Worm (Caenorhabditis elegans) whole organism, L4/young adult: Measurements from ENCODE around the gene F38B6.3.

Source experiments
- W03F9.2 ChIP-seq: fragments of 150-350 bp; optimal IDR thresholded peaks from 2 replicates; lab custom pipeline; 2014; ENCODE audit warnings: missing biosample characterization, missing genetic modification characterization
- dao-5 ChIP-seq: sonication (generic microtip); optimal IDR thresholded peaks from 2 replicates; lab custom pipeline; 2016; ENCODE audit warnings: missing genotype, missing genetic modification characterization, moderate library complexity, missing compliant biosample characterization
- him-1 ChIP-seq: sonication (generic microtip); optimal IDR thresholded peaks from 2 replicates; lab custom pipeline; 2016; ENCODE audit warnings: missing genotype, missing genetic modification reagents, missing genetic modification characterization, missing compliant biosample characterization

F38B6.3 gene

DNA sequence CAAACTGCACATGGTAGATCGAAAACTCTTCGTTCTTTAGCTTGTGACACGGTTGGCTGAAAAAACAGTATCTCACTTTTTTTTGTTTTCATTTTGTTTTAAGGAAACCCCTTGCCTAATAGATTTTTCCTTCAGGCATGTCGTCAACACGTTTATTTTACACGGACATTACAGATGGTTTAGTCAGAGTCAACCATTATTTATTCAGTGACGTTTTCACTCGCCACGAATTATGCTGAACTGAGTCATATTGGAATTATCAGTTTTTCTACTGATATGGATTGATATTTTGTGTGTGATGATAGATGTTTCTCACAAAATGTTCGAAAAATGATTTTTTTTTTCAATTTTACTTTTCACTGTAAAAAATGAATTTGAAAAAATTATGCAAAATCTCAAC is 26.0 kb upstream of the F38B6.3 start:
- no peak for TF ChIP-seq dao-5 (tag; lab: Kevin White, UChicago)
- TF ChIP-seq W03F9.2 (tag; lab: Kevin White, UChicago): no peak
- no peak for TF ChIP-seq him-1

- TF ChIP-seq dao-5 (tag; lab: Kevin White, UChicago): no peak
- TF ChIP-seq him-1: no peak
- no peak for TF ChIP-seq W03F9.2 (tag; lab: Kevin White, UChicago)
Measured at ce11 chrX:6668911-6669310, 24.5 kb upstream of the F38B6.3 start, which contains the start of gene nhr-137. Gene nhr-137, minus strand, starts transcription at chrX:6669011.

DNA sequence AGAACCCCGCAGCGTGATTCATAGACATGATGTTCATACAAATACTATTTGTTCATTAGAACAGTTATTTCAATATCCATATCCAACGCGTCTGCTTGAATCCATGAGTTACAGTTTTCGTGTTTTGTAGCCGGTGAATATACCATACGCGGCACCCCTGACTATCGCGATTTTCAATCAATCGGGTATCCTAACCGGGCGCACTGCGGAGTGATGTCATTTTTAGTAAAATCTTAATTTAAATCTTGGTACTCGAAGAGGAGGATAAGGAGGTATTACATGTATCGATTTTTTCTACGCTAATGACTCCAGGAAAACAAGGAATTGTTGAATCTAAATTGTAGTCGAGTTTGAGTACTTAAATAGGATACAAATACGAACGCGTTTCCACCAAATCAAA is 24.1 kb upstream of the F38B6.3 start:
- no peak for TF ChIP-seq dao-5 (tag; lab: Kevin White, UChicago)
- TF ChIP-seq him-1: no peak
- no peak for TF ChIP-seq W03F9.2 (tag; lab: Kevin White, UChicago)

- no peak for TF ChIP-seq him-1
- no peak for TF ChIP-seq dao-5 (tag; lab: Kevin White, UChicago)
- no peak for TF ChIP-seq W03F9.2 (tag; lab: Kevin White, UChicago)
Measured at ce11 chrX:6671717-6672116, 21.7 kb upstream of the F38B6.3 start.

- TF ChIP-seq him-1 (no peak), W03F9.2 (tag; lab: Kevin White, UChicago) (no peak), dao-5 (tag; lab: Kevin White, UChicago) (no peak)
Measured at ce11 chrX:6672519-6672918, 20.9 kb upstream of the F38B6.3 start, which contains the start of gene col-172. Gene col-172, plus strand, starts transcription at chrX:6672819.

DNA sequence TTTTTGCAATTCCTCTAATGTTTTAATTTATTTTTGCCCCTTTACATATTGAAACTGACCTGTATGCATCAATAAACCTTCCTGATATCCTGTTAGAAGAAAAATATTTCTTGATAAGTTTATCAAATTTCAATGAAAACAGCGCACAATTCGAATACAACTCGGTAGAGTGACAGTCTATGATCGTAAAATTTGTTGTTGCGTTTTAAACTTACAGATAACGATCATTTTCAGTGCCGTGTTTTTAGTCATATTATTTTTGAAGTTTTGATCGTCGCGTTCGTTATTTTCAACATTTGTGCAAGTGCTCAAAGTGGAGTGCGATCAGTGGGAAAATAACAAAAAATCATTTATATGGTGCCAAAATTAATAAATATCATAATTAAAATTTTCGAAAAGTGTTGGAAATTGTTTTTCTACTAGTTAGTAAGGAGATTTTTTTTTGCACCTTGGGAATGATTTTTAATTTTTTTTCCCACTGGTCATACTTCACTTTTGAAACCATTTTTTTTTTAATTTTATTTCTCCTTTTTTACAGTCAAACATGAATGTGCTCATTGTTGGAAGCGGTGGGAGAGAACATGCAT is 19.0 kb upstream of the F38B6.3 start, which contains the start of gene F38B6.4:
F38B6.4 (plus strand) TSS at position 537 of the 587 bp plus-strand sequence.
- no peak for TF ChIP-seq him-1
- no peak for TF ChIP-seq W03F9.2 (tag; lab: Kevin White, UChicago)
- TF ChIP-seq dao-5 (tag; lab: Kevin White, UChicago): no peak

ce11 chrX:6682683-6683082 is 10.7 kb upstream of the F38B6.3 start, which contains the start of gene F38B6.8:
Gene F38B6.8, minus strand, starts transcription at chrX:6682783.
- no peak for TF ChIP-seq W03F9.2 (tag; lab: Kevin White, UChicago)
- TF ChIP-seq him-1: no peak
- no peak for TF ChIP-seq dao-5 (tag; lab: Kevin White, UChicago)

DNA sequence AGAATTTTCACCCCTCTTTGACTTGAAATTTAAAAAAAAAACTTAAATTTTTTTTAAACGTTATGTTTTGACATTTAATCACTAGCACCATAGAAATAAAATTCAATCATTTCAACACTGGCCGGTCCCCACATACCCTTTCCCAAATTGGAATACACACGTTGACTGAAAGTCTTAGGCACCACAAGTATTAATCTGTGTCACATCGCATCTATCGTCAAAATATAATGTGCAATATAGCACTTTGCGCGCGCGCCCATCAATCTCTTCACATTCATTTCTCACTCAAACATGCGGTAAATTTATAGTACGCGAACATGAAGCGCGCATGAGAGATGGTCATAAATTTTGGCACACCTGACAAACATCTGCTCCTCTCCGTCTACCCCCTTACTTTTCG is 6.1 kb upstream of the F38B6.3 start:
- TF ChIP-seq W03F9.2 (tag; lab: Kevin White, UChicago) (no peak), dao-5 (tag; lab: Kevin White, UChicago) (no peak), him-1 (no peak)

DNA sequence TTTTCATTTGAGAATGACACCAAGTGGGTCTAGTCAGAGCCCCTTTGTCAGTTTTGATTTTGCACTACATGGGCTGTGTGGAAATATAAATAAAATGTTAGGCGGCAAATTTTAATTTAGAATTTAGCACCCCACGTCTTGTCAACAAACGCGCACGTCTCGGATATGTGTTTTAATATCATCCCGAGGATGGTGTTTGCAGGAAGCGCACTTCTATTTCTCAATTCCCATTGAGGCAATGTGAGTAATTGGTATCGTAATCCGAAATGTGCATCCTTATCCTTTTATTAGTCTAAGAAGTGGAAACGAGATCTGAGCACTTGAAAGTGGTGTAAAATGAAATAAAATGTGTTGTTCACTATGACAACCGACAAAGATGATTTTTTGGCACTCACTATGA is 5.7 kb upstream of the F38B6.3 start:
- TF ChIP-seq dao-5 (tag; lab: Kevin White, UChicago): no peak
- no peak for TF ChIP-seq him-1
- TF ChIP-seq W03F9.2 (tag; lab: Kevin White, UChicago): no peak

DNA sequence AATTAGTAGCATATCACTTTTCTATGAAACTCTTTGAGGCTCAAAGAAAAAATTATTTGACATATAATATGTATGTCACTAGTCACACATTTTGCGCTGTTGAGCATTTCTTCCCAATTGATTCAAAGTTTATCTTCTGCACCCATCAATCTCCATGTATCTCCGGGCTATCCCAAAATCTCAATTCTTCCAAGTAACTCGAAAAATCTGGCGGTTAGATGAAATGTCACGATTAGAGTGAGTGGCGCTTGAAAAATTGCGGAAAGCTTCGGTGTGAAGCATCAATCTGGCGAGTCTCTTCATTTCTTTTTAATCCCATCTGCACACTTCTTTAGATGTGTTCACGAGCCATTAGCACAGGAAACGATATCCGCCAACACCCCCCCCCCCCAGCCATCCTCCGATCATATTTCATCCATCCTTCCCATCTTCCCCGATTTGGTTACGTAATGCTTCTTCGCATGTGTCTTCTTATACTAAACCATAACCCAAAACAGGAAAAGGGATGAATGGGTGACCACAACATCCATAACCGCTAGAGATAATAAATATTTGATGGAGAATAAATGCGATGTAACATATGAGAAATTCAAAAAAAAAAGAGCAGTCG is 4.4 kb upstream of the F38B6.3 start:
- TF ChIP-seq dao-5 (tag; lab: Kevin White, UChicago): no peak
- no peak for TF ChIP-seq W03F9.2 (tag; lab: Kevin White, UChicago)
- no peak for TF ChIP-seq him-1

ce11 chrX:6689985-6690384 is 3.4 kb upstream of the F38B6.3 start, which contains the start of gene F38B6.6:
Gene F38B6.6, minus strand, starts transcription at chrX:6690085.
- TF ChIP-seq W03F9.2 (tag; lab: Kevin White, UChicago): no peak
- TF ChIP-seq dao-5 (tag; lab: Kevin White, UChicago): no peak
- TF ChIP-seq him-1: no peak

ce11 chrX:6691653-6692052 is 1.8 kb upstream of the F38B6.3 start:
- TF ChIP-seq W03F9.2 (tag; lab: Kevin White, UChicago) (no peak), him-1 (no peak), dao-5 (tag; lab: Kevin White, UChicago) (no peak)

ce11 chrX:6692896-6693295 is 535 bp upstream of the F38B6.3 start:
- TF ChIP-seq him-1 (no peak), dao-5 (tag; lab: Kevin White, UChicago) (no peak), W03F9.2 (tag; lab: Kevin White, UChicago) (no peak)

ce11 chrX:6698267-6698666 is 4.8 kb downstream of the F38B6.3 start, which contains the start of the genes F38B6.7 and F38B6.2:
Gene F38B6.7, minus strand, starts transcription at chrX:6698367.
Gene F38B6.2, plus strand, starts transcription at chrX:6698533.
- TF ChIP-seq dao-5 (tag; lab: Kevin White, UChicago): no peak
- no peak for TF ChIP-seq W03F9.2 (tag; lab: Kevin White, UChicago)
- no peak for TF ChIP-seq him-1
